Worm (Caenorhabditis elegans) whole organism, mixed stage, embryonic: Measurements from ENCODE around the gene F55A11.11.

ENCODE experiments used
- M03D4.4 ChIP-seq: sonication (generic microtip); optimal IDR thresholded peaks from 2 replicates; lab custom pipeline; 2017; ENCODE audit warnings: mild to moderate bottlenecking, missing genetic modification characterization, missing compliant biosample characterization
- bed-3 ChIP-seq: fragments of 200-800 bp; sonication (Bioruptor generic); optimal IDR thresholded peaks from 3 replicates; lab custom pipeline; 2018; ENCODE audit warnings: mild to moderate bottlenecking, missing genetic modification characterization, moderate library complexity, missing compliant biosample characterization
- blmp-1 ChIP-seq: fragments of 150-350 bp; optimal IDR thresholded peaks from 2 replicates; lab custom pipeline; 2014; ENCODE audit warnings: missing biosample characterization, missing genetic modification characterization
- ceh-39 ChIP-seq: fragments of 150-350 bp; optimal IDR thresholded peaks from 2 replicates; lab custom pipeline; 2014; ENCODE audit warnings: missing biosample characterization, missing genetic modification characterization
- ceh-43 ChIP-seq: fragments of 200-800 bp; sonication (Bioruptor generic); optimal IDR thresholded peaks from 2 replicates; lab custom pipeline; 2018; ENCODE audit warnings: mild to moderate bottlenecking, missing genetic modification characterization, moderate library complexity, missing compliant biosample characterization
- ceh-83 ChIP-seq: fragments of 200-800 bp; sonication (Bioruptor generic); optimal IDR thresholded peaks from 2 replicates; lab custom pipeline; 2018; ENCODE audit warnings: mild to moderate bottlenecking, missing genetic modification characterization, missing compliant biosample characterization
- ces-1 ChIP-seq: fragments of 150-350 bp; optimal IDR thresholded peaks from 2 replicates; lab custom pipeline; 2014; ENCODE audit warnings: missing biosample characterization, missing genetic modification reagents, missing genetic modification characterization
- cnd-1 ChIP-seq: fragments of 200-800 bp; sonication (Bioruptor generic); optimal IDR thresholded peaks from 2 replicates; lab custom pipeline; 2018; ENCODE audit warnings: mild to moderate bottlenecking, missing genetic modification characterization, missing compliant biosample characterization
- drap-1 ChIP-seq: fragments of 200-800 bp; sonication (Bioruptor generic); optimal IDR thresholded peaks from 3 replicates; lab custom pipeline; 2018; ENCODE audit warnings: mild to moderate bottlenecking, missing genetic modification characterization, missing compliant biosample characterization
- elt-1 ChIP-seq: sonication (generic microtip); optimal IDR thresholded peaks from 2 replicates; lab custom pipeline; 2017; ENCODE audit warnings: missing genetic modification characterization, mild to moderate bottlenecking, missing compliant biosample characterization, antibody characterized with exemption, moderate library complexity, borderline replicate concordance; ENCODE audit not compliant: insufficient read depth
- elt-3 ChIP-seq: fragments of 150-350 bp; optimal IDR thresholded peaks from 2 replicates; lab custom pipeline; 2014; ENCODE audit warnings: missing biosample characterization, missing genetic modification characterization
- flh-1 ChIP-seq: fragments of 200-800 bp; sonication (Bioruptor generic); optimal IDR thresholded peaks from 2 replicates; lab custom pipeline; 2018; ENCODE audit warnings: mild to moderate bottlenecking, missing genetic modification characterization, moderate library complexity, missing compliant biosample characterization
- ham-2 ChIP-seq: fragments of 200-800 bp; sonication (Bioruptor generic); optimal IDR thresholded peaks from 2 replicates; lab custom pipeline; 2018; ENCODE audit warnings: mild to moderate bottlenecking, missing genetic modification characterization, missing compliant biosample characterization
- hlh-1 ChIP-seq: fragments of 150-350 bp; optimal IDR thresholded peaks from 2 replicates; lab custom pipeline; 2014; ENCODE audit warnings: missing biosample characterization, missing genetic modification reagents, missing genetic modification characterization
- lin-13 ChIP-seq: fragments of 150-350 bp; optimal IDR thresholded peaks from 2 replicates; lab custom pipeline; 2014; ENCODE audit warnings: missing biosample characterization, missing genetic modification characterization
- lin-32 ChIP-seq: fragments of 200-800 bp; sonication (Bioruptor generic); optimal IDR thresholded peaks from 2 replicates; lab custom pipeline; 2018; ENCODE audit warnings: mild to moderate bottlenecking, missing genetic modification characterization, missing compliant biosample characterization
- lsy-2 ChIP-seq: fragments of 150-350 bp; optimal IDR thresholded peaks from 2 replicates; lab custom pipeline; 2014; ENCODE audit warnings: missing biosample characterization, missing genetic modification characterization
- mab-5 ChIP-seq: fragments of 150-350 bp; optimal IDR thresholded peaks from 2 replicates; lab custom pipeline; 2014; ENCODE audit warnings: missing biosample characterization, missing genetic modification characterization
- mep-1 ChIP-seq: fragments of 150-350 bp; optimal IDR thresholded peaks from 2 replicates; lab custom pipeline; 2017; ENCODE audit warnings: missing biosample characterization, missing genetic modification reagents, missing genetic modification characterization, inconsistent platforms
- mls-2 ChIP-seq: sonication (generic microtip); optimal IDR thresholded peaks from 2 replicates; lab custom pipeline; 2016; ENCODE audit warnings: mild to moderate bottlenecking, missing genetic modification characterization, moderate library complexity, missing compliant biosample characterization
- nhr-12 ChIP-seq: fragments of 150-350 bp; optimal IDR thresholded peaks from 2 replicates; lab custom pipeline; 2014; ENCODE audit warnings: missing biosample characterization, missing genetic modification characterization
- nhr-2 ChIP-seq: fragments of 150-350 bp; optimal IDR thresholded peaks from 2 replicates; lab custom pipeline; 2014; ENCODE audit warnings: missing biosample characterization, missing genetic modification characterization
- nhr-237 ChIP-seq: fragments of 150-350 bp; optimal IDR thresholded peaks from 2 replicates; lab custom pipeline; 2014; ENCODE audit warnings: missing biosample characterization, missing genetic modification characterization
- nhr-76 ChIP-seq: sonication (generic microtip); optimal IDR thresholded peaks from 2 replicates; lab custom pipeline; 2017; ENCODE audit warnings: missing biosample characterization, missing genetic modification characterization
- pha-4 ChIP-seq: fragments of 150-350 bp; optimal IDR thresholded peaks from 2 replicates; lab custom pipeline; 2018; ENCODE audit warnings: missing biosample characterization, missing genetic modification reagents, missing genetic modification characterization
- sem-2 ChIP-seq: fragments of 200-800 bp; sonication (Bioruptor generic); optimal IDR thresholded peaks from 2 replicates; lab custom pipeline; 2018; ENCODE audit warnings: mild to moderate bottlenecking, missing genetic modification characterization, missing compliant biosample characterization
- snpc-4 ChIP-seq: fragments of 150-350 bp; optimal IDR thresholded peaks from 2 replicates; lab custom pipeline; 2014; ENCODE audit warnings: missing biosample characterization, missing genetic modification characterization
- sptf-1 ChIP-seq: sonication (generic microtip); optimal IDR thresholded peaks from 2 replicates; lab custom pipeline; 2017; ENCODE audit warnings: mild to moderate bottlenecking, missing genetic modification characterization, moderate library complexity, missing compliant biosample characterization
- tbx-8 ChIP-seq: fragments of 200-800 bp; sonication (Bioruptor generic); optimal IDR thresholded peaks from 2 replicates; lab custom pipeline; 2018; ENCODE audit warnings: mild to moderate bottlenecking, missing genetic modification characterization, moderate library complexity, missing compliant biosample characterization
- unc-39 ChIP-seq: fragments of 150-350 bp; optimal IDR thresholded peaks from 2 replicates; lab custom pipeline; 2014; ENCODE audit warnings: missing biosample characterization, missing genetic modification characterization
- unc-62 ChIP-seq: fragments of 150-350 bp; optimal IDR thresholded peaks from 2 replicates; lab custom pipeline; 2014; ENCODE audit warnings: missing biosample characterization, missing genetic modification reagents, missing genetic modification characterization
- zip-8 ChIP-seq: fragments of 150-350 bp; optimal IDR thresholded peaks from 2 replicates; lab custom pipeline; 2014; ENCODE audit warnings: missing biosample characterization, missing genetic modification characterization

Gene F55A11.11

DNA sequence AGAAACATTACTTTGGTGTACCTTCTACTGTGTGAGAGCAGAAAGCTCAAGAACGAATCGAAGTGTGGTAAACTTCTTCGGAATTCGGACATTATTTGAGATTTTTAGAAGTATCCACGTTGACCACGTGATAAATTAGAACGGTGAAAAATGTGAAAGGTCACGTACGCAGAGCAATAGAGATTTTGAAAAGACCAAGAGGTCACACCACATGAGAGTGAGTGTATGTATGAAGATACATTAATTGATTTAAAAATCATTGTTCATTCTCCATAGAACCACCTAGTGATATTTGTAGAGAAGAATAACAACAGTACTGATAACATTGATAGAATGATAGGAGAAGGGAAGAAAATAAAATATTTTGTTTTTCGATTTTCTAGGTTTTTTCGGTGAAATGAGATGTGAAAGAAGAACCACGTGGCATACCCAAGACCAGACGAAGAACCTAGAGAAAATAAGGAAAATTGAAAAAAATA lies 39.6 kb downstream of the F55A11.11 start, which contains the start of gene pyc-1:
pyc-1 (minus strand) TSS at position 69 of the 479 bp plus-strand sequence.
- TF ChIP-seq tbx-8, result no peak
- TF ChIP-seq sem-2, result no peak
- no peak for TF ChIP-seq hlh-1
- TF ChIP-seq ceh-39 (tag; lab: Kevin White, UChicago), result no peak
- no peak for TF ChIP-seq zip-8 (tag; lab: Kevin White, UChicago)
- no peak for TF ChIP-seq lin-32 (GFP tag; lab: Kevin White, UChicago)
- no peak for TF ChIP-seq ces-1 (GFP tag; lab: Kevin White, UChicago)
- no peak for TF ChIP-seq flh-1 (GFP tag; lab: Kevin White, UChicago)
- no peak for TF ChIP-seq unc-39
- no peak for TF ChIP-seq ceh-43 (GFP tag; lab: Kevin White, UChicago)
- TF ChIP-seq ham-2, result no peak
- TF ChIP-seq pha-4 (tag; lab: Kevin White, UChicago), result no peak
- TF ChIP-seq bed-3, result no peak
- TF ChIP-seq lin-13 (tag; lab: Kevin White, UChicago), result no peak
- TF ChIP-seq nhr-76, result no peak
- no peak for TF ChIP-seq ceh-83
- TF ChIP-seq drap-1 (GFP tag; lab: Kevin White, UChicago), result no peak

DNA sequence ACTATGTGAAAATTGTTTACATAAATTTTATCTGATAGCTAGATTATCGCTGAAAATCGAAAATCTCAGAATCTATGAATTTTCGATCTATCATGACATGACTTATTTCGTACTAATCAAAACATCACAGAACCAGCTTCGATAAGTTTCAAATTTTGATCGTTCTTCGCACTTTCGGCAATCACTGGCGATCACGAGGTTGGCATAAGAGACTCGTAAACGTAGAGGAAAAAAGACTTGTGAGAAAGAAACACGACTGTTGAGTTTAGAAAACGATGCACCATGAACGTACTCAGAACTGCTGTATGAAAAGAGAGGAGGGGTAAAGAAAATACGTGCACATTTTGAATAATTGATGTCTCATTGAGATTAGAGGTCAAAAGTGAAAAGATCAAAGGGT lies 41.0 kb downstream of the F55A11.11 start:
- no peak for TF ChIP-seq mab-5 (tag; lab: Kevin White, UChicago)
- no peak for TF ChIP-seq unc-62 (GFP tag; lab: Kevin White, UChicago)
- TF ChIP-seq elt-1 (tag; lab: Kevin White, UChicago), result no peak
- no peak for TF ChIP-seq ceh-39 (tag; lab: Kevin White, UChicago)
- TF ChIP-seq unc-39, result no peak
- TF ChIP-seq sptf-1 (tag; lab: Kevin White, UChicago), result no peak
- TF ChIP-seq flh-1 (GFP tag; lab: Kevin White, UChicago), result no peak
- no peak for TF ChIP-seq pha-4 (tag; lab: Kevin White, UChicago)
- TF ChIP-seq nhr-76, result no peak
- no peak for TF ChIP-seq M03D4.4 (tag; lab: Kevin White, UChicago)
- no peak for TF ChIP-seq tbx-8
- TF ChIP-seq ceh-83, result no peak
- no peak for TF ChIP-seq nhr-12 (tag; lab: Kevin White, UChicago)
- TF ChIP-seq lin-13 (tag; lab: Kevin White, UChicago), result no peak
- no peak for TF ChIP-seq cnd-1 (tag; lab: Kevin White, UChicago)
- TF ChIP-seq hlh-1, result no peak

ce11 chrV:11825662-11826061 lies 42.7 kb downstream of the F55A11.11 start, which contains the start of gene D2023.4:
Gene D2023.4 (minus strand): TSS chrV:11825762.
- TF ChIP-seq blmp-1 (tag; lab: Kevin White, UChicago) (no peak), lin-32 (GFP tag; lab: Kevin White, UChicago) (no peak), pha-4 (tag; lab: Kevin White, UChicago) (no peak)

DNA sequence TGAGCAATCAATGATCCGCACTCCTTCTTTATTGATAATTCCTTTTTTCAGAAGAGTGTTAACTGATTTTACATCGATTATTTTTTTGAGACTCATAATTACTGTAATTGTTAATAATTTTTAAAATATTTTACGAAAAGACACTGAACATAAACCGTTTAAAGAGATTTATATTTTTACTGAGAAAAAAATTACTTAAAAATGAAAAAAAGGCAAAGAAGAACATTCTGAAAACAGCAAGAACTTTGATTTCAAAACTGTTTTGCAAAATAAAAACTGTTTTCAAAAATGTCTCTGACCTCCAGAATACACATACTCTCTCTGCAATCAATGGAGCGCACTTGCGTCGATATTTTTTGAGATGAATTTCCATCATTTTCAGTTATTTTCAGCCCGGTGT lies 44.0 kb downstream of the F55A11.11 start, which contains the start of the genes mpst-1 and D2023.6:
mpst-1 (minus strand) TSS at position 101 of the 400 bp plus-strand sequence.
D2023.6 (plus strand) TSS at position 388 of the 400 bp plus-strand sequence.
- TF ChIP-seq cnd-1 (tag; lab: Kevin White, UChicago), result no peak
- no peak for TF ChIP-seq elt-3 (tag; lab: Kevin White, UChicago)
- no peak for TF ChIP-seq pha-4 (tag; lab: Kevin White, UChicago)
- no peak for TF ChIP-seq M03D4.4 (tag; lab: Kevin White, UChicago)
- no peak for TF ChIP-seq mep-1
- TF ChIP-seq snpc-4 (tag; lab: Kevin White, UChicago), result no peak
- TF ChIP-seq nhr-237 (tag; lab: Kevin White, UChicago), result no peak
- TF ChIP-seq nhr-2 (tag; lab: Kevin White, UChicago), result no peak
- TF ChIP-seq mls-2 (tag; lab: Kevin White, UChicago), result no peak
- no peak for TF ChIP-seq elt-1 (tag; lab: Kevin White, UChicago)
- TF ChIP-seq lin-32 (GFP tag; lab: Kevin White, UChicago), result no peak
- TF ChIP-seq nhr-76, result no peak
- TF ChIP-seq ces-1 (GFP tag; lab: Kevin White, UChicago), result no peak
- no peak for TF ChIP-seq drap-1 (GFP tag; lab: Kevin White, UChicago)

DNA sequence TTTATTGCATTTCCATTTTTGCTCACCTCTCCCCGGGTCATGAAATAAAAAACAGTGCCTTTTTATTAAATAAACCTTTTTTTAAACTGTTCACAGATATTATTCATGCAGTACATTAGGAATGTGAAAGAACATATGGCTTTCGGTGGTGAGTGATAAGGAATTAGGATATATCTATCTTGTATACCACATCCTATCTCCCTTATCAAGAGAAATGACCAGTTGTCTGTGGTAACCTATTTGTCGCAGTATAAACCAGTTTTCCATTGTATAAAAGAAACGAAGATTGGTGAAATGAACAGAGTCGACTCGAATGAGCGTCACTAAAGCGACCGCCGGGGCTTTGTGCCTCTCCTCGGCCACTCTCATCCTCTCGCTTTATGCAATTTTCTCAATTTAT lies 46.3 kb downstream of the F55A11.11 start, which contains the start of gene col-158:
col-158 (plus strand) TSS at position 301 of the 400 bp plus-strand sequence.
- TF ChIP-seq elt-3 (tag; lab: Kevin White, UChicago) (no peak), snpc-4 (tag; lab: Kevin White, UChicago) (no peak), hlh-1 (no peak), ces-1 (GFP tag; lab: Kevin White, UChicago) (no peak), mab-5 (tag; lab: Kevin White, UChicago) (no peak), mls-2 (tag; lab: Kevin White, UChicago) (no peak), cnd-1 (tag; lab: Kevin White, UChicago) (no peak), pha-4 (tag; lab: Kevin White, UChicago) (no peak), ceh-39 (tag; lab: Kevin White, UChicago) (no peak), lsy-2 (tag; lab: Kevin White, UChicago) (no peak)
